Worm (Caenorhabditis elegans): Measurements from ENCODE around the gene T19C3.6.
A peak's percentile ranks its signal among the peaks of the same experiment; 100 is the strongest.

T19C3.6 gene

ce11 chrIII:620204-620718, 11.1 kb downstream of the T19C3.6 start, which contains the start of gene T19C3.4:
Gene T19C3.4 (minus strand): TSS chrIII:620254.
- TF ChIP-seq ZK546.5 (tag; optimal IDR thresholded peaks at IDR 0.05) (no peak), pqm-1 (tag; optimal IDR thresholded peaks at IDR 0.05) (peak; percentile 41), nhr-25 (tag; optimal IDR thresholded peaks at IDR 0.05) (no peak), elt-2 (tag; optimal IDR thresholded peaks at IDR 0.05) (peak; percentile 53), pha-4 (tag; optimal IDR thresholded peaks at IDR 0.05) (peak; percentile 23)

ce11 chrIII:617467-617866, 13.9 kb downstream of the T19C3.6 start, which contains the start of gene T19C3.2:
Gene T19C3.2 (minus strand): TSS chrIII:617567.
- TF ChIP-seq ceh-82 (tag; optimal IDR thresholded peaks at IDR 0.05) (no peak), hmg-11 (tag; optimal IDR thresholded peaks at IDR 0.05) (no peak), zag-1 (tag; optimal IDR thresholded peaks at IDR 0.05) (no peak), ceh-9 (tag; optimal IDR thresholded peaks at IDR 0.05) (no peak), ztf-11 (tag; optimal IDR thresholded peaks at IDR 0.05) (no peak), R02D3.7 (tag; optimal IDR thresholded peaks at IDR 0.05) (no peak), tbx-2 (tag; optimal IDR thresholded peaks at IDR 0.05) (no peak), nhr-67 (tag; optimal IDR thresholded peaks at IDR 0.05) (no peak), nhr-28 (tag; optimal IDR thresholded peaks at IDR 0.05) (no peak), lsy-12 (tag; optimal IDR thresholded peaks at IDR 0.05) (no peak), elt-3 (tag; optimal IDR thresholded peaks at IDR 0.05) (no peak), ceh-28 (tag; optimal IDR thresholded peaks at IDR 0.05) (no peak), elt-1 (tag; optimal IDR thresholded peaks at IDR 0.05) (no peak)

DNA sequence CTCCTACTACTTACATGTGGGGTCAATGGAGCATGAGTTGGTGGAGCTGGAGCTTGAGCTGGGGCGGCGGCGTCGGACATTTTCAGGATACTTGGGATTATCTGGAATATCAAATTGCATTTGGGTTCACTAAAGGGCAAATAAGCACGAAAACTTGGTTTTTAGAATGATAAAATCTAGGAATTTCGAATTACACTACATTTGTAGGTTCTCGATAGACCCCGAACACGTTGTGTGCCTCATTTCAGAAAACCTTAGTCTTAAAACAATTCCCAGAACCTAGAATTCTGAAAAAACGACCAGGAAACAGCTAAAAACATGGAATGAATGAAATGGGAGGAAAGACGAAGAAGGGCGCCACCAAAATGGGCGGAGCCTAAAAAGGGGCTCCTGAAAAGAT, 16.9 kb downstream of the T19C3.6 start, which contains the start of gene T19C3.3:
Gene T19C3.3 (minus strand): TSS at position 101 of the 400 bp plus-strand sequence.
- TF ChIP-seq pqm-1 (tag; optimal IDR thresholded peaks at IDR 0.05) (no peak), R02D3.7 (tag; optimal IDR thresholded peaks at IDR 0.05) (no peak), nhr-237 (tag; optimal IDR thresholded peaks at IDR 0.05) (no peak), elt-3 (tag; optimal IDR thresholded peaks at IDR 0.05) (no peak), fkh-2 (tag; optimal IDR thresholded peaks at IDR 0.05) (no peak), nhr-28 (tag; optimal IDR thresholded peaks at IDR 0.05) (no peak), jun-1 (tag; optimal IDR thresholded peaks at IDR 0.05) (no peak), ceh-16 (tag; optimal IDR thresholded peaks at IDR 0.05) (no peak), nhr-25 (tag; optimal IDR thresholded peaks at IDR 0.05) (no peak), nhr-77 (tag; optimal IDR thresholded peaks at IDR 0.05) (no peak), elt-2 (tag; optimal IDR thresholded peaks at IDR 0.05) (no peak), ztf-11 (tag; optimal IDR thresholded peaks at IDR 0.05) (no peak), zag-1 (tag; optimal IDR thresholded peaks at IDR 0.05) (no peak), eor-1 (tag; optimal IDR thresholded peaks at IDR 0.05) (no peak), hmg-11 (tag; optimal IDR thresholded peaks at IDR 0.05) (no peak), ZK546.5 (tag; optimal IDR thresholded peaks at IDR 0.05) (no peak), aly-2 (tag; optimal IDR thresholded peaks at IDR 0.05) (no peak)

- no peak for TF ChIP-seq mdl-1 (tag; optimal IDR thresholded peaks at IDR 0.05)
- TF ChIP-seq ZK546.5 (tag; optimal IDR thresholded peaks at IDR 0.05), result no peak
Measured at ce11 chrIII:612759-613158, 18.6 kb downstream of the T19C3.6 start.

DNA sequence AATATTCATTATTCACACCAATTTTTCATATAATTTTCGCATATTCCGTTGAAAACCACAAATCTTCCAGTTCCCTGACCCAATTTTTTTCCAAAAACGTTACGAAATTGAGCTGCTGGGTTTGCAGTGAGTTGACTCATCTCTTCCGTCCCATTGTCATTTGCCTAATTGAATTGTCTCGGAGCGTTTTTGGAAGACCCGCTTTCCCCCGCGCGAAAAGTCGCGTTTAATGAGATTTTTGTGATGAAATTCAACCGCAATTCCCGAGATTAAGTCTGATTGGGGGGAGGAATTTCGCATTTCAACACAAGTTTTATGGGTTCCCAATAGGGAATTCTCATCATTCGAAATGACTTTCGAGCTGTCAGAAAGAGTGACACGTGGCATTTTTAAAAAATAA, 19.4 kb downstream of the T19C3.6 start:
- TF ChIP-seq lin-39 (tag; optimal IDR thresholded peaks at IDR 0.05) (no peak), R02D3.7 (tag; optimal IDR thresholded peaks at IDR 0.05) (no peak), elt-2 (tag; optimal IDR thresholded peaks at IDR 0.05) (no peak), ceh-16 (tag; optimal IDR thresholded peaks at IDR 0.05) (no peak)

DNA sequence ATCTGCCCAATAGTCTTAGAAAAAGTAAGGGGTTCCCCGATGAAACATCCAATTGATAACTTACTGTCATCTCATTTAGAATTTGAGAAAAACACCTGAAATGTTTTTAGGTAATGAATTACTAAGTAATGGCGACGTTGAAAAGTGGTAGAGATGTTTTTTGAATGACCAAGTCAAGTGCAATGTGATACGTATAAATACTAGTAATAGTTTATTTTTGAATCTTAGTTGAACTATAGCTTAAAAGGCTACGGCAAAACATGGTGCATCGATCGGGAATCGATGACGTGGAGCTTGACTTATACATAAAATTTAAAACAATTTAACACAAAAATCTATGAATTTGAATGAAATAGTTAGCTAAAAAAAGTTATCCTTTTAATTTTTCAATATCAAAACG, 21.8 kb downstream of the T19C3.6 start, which contains the start of gene best-17:
Gene best-17 (minus strand): TSS at position 101 of the 400 bp plus-strand sequence.
- no peak for TF ChIP-seq hmg-11 (tag; optimal IDR thresholded peaks at IDR 0.05)

DNA sequence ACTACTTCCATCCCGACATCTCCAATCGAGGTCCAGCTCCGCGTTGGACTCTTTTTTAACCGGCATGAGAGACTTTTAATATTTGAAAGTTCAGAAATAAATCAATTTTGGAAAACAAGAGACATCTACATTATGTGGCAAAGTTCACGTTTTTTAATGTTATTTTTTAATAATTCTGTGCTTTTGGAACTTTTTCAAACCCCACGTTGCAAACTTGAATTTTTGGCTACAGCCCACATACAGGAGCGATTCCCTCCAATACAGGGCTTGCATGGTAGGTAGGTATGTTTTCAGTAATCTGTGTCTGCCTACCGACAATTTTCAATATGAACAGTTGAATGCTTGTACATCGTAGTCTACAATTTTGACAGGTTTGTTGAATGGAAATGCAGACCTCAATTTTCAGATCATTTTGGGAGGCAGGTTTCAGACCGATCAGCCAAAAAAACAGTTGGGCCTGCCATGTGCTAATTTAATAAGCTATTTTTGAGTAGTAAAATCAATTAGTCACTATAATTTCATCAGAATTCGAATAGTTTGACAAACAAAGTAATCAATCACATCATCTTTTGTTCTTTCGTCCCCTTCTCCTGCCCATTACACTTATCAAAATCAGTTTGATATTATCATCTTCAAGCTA, 25.8 kb downstream of the T19C3.6 start, which contains the start of the genes Y55B1AR.4 and ttr-7:
Gene Y55B1AR.4 (minus strand): TSS at position 101 of the 640 bp plus-strand sequence.
Gene ttr-7 (plus strand): TSS at position 590 of the 640 bp plus-strand sequence.
- TF ChIP-seq nhr-43 (tag; optimal IDR thresholded peaks at IDR 0.05; ENCODE audit: poor library complexity, severe bottlenecking), result no peak
- TF ChIP-seq nhr-76 (tag; optimal IDR thresholded peaks at IDR 0.05), result no peak
- TF ChIP-seq jun-1 (tag; optimal IDR thresholded peaks at IDR 0.05), result no peak
- TF ChIP-seq nfya-1 (tag; optimal IDR thresholded peaks at IDR 0.05; ENCODE audit: insufficient read depth), result no peak
- TF ChIP-seq nhr-67 (tag; optimal IDR thresholded peaks at IDR 0.05), result no peak
- no peak for TF ChIP-seq ceh-28 (tag; optimal IDR thresholded peaks at IDR 0.05)

Data from whole organism, L3 larva.